Fruit fly (Drosophila melanogaster) Kc167 (cell line): ENCODE data around the gene CG10919.

Experiments
- Myc ChIP-seq: fragments of >200 bp; optimal IDR thresholded peaks from 2 replicates; lab custom pipeline; 2017; ENCODE audit warnings: missing external identifiers
- Sin3A ChIP-seq: fragments of >200 bp; optimal IDR thresholded peaks from 2 replicates; lab custom pipeline; 2018; ENCODE audit warnings: missing external identifiers
- h ChIP-seq: fragments of >200 bp; optimal IDR thresholded peaks from 3 replicates; lab custom pipeline; 2018; ENCODE audit warnings: missing external identifiers
- insv ChIP-seq: fragments of >200 bp; optimal IDR thresholded peaks from 3 replicates; lab custom pipeline; 2018; ENCODE audit warnings: missing external identifiers
- psq ChIP-seq: fragments of >200 bp; optimal IDR thresholded peaks from 2 replicates; lab custom pipeline; 2017; ENCODE audit warnings: missing external identifiers
- ttk ChIP-seq: sonication (Bioruptor generic); optimal IDR thresholded peaks from 2 replicates; lab custom pipeline; 2017; ENCODE audit warnings: missing external identifiers

Gene CG10919

DNA sequence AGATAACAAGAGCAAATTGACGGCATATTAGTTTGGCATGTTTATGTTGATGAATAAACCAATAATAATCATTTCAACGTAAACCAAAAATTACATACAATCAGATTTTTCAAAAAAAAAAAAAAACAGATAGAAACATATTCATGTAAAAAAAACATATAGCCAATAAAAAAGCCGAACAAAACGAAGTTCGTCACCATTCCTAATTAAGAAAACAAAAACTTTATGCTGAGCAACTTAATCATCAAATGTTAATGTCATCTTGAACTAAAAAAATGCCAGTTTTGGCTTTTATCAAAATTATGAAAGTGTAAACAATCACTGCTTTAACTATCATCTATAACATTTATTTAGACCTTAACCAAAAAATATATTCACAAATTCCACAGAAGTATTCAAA is at the start of gene CG10919:
CG10919 (plus strand) TSS at position 301 of the 400 bp plus-strand sequence.
- TF ChIP-seq psq (lab: Kevin White, UChicago) (no peak), ttk (no peak)

DNA sequence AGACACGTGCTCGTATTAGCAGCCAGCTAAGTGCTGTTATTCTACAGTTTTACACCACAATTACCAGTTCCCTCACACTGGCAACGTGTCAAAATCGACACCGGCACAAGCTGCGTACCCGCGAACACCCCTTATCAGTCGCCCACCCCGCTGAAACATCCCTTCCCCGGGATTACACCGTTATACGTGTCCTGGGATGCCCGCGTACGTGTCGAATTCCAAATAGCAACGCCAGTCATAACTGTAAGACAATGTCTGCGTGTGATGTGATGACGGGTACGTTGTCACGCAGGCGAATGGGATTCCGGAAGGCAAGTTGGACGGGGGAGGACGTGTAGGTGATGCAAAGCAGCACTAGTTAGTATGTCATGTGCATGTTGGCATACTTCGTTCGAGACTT is 37.9 kb upstream of the CG10919 start:
- TF ChIP-seq Myc (lab: Kevin White, UChicago) (no peak), psq (lab: Kevin White, UChicago) (no peak), h (lab: Kevin White, UChicago) (no peak), insv (lab: Kevin White, UChicago) (no peak), ttk (no peak), Sin3A (lab: Kevin White, UChicago) (no peak)

DNA sequence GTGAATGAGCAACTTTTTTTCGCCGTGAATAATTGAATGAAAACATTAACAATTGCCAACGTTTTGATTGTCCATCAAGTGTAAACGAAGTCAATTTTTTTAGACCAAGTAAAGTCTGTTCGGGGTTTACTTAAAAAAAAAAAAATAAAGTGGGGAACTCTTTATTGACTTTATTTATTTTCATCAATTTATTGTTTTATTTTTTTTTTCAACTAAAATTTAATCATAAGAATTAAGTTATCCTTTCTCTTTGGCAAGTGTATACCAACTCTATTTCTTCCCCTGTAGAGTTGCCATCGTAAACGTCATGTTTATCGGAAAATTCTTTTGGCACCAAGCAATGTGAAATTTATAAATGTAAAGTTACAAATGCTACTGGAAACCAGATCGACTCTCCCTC is 35.8 kb upstream of the CG10919 start, which contains the start of gene CG2616:
CG2616 (plus strand) TSS at position 301 of the 400 bp plus-strand sequence.
- TF ChIP-seq ttk (no peak), insv (lab: Kevin White, UChicago) (no peak), psq (lab: Kevin White, UChicago) (no peak), h (lab: Kevin White, UChicago) (no peak), Myc (lab: Kevin White, UChicago) (no peak), Sin3A (lab: Kevin White, UChicago) (no peak)

DNA sequence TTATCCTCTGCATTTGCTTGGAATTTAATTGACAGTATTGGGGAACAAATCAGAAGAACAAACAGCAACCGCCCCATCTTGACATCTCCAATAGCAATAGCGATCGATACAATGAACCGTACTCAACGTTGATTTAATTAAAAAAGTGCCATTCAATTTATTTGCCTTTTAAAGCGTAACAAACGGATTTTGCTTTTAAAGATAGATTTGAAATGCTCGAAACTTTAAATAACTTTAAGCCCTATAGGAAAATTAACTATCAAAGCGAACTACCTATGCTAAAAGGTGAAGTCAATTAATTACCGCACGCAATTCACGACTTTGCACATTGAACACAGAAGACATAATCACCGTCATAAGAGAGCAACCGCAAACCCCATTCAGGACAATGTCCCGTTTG is 18.5 kb upstream of the CG10919 start, which contains the start of gene CG43254:
CG43254 (minus strand) TSS at position 101 of the 400 bp plus-strand sequence.
- TF ChIP-seq Myc (lab: Kevin White, UChicago), result no peak
- no peak for TF ChIP-seq ttk
- no peak for TF ChIP-seq insv (lab: Kevin White, UChicago)
- TF ChIP-seq Sin3A (lab: Kevin White, UChicago), result no peak
- TF ChIP-seq h (lab: Kevin White, UChicago), result no peak
- no peak for TF ChIP-seq psq (lab: Kevin White, UChicago)

DNA sequence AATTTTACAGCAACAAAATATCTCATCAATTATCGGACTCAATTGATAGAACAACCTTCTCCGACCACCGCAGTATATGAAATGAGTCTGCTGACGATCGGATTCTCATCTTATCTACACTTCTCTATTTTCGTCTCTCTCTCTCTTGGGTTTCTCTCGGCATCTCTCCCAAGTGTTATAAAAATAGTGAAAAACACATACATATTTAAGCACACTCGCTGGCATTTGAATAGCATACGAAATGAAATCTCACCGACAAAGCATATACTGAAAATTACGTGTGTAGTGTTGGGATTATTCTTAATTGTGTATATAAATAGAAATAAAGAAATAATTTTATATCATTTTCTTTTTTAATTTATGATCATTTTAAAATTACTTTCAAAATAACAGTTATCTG is 7.9 kb upstream of the CG10919 start, which contains the start of gene pyd3:
pyd3 (minus strand) TSS at position 87 of the 400 bp plus-strand sequence.
- TF ChIP-seq Myc (lab: Kevin White, UChicago) (no peak), ttk (no peak), Sin3A (lab: Kevin White, UChicago) (no peak), insv (lab: Kevin White, UChicago) (no peak), h (lab: Kevin White, UChicago) (no peak)

- TF ChIP-seq ttk, result no peak
- no peak for TF ChIP-seq insv (lab: Kevin White, UChicago)
- no peak for TF ChIP-seq Myc (lab: Kevin White, UChicago)
- no peak for TF ChIP-seq h (lab: Kevin White, UChicago)
- TF ChIP-seq psq (lab: Kevin White, UChicago), result no peak
- no peak for TF ChIP-seq Sin3A (lab: Kevin White, UChicago)
Measured at dm6 chr3R:7753518-7753917, 4.4 kb upstream of the CG10919 start.

DNA sequence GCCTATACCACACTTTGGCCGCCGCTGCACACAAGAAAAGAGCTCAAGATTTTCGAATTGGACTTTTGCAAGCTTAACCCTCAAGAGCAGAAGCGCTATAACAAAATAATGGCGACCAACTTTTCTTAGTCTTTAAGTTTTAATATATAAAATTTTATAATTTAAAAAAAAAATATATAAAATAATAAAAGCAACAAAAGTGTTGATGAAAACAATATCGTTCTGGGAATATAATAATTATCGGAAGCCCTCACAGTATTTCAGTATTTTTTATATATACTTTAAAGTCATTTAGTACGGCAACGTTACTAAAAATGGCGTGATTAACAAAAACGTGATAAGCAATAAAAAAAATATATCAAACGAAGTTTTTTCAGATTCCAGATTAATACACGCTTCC is 1.6 kb downstream of the CG10919 start, which contains the start of gene Sp7:
Sp7 (plus strand) TSS at position 301 of the 400 bp plus-strand sequence.
- TF ChIP-seq Sin3A (lab: Kevin White, UChicago) (no peak), Myc (lab: Kevin White, UChicago) (no peak), insv (lab: Kevin White, UChicago) (no peak)

DNA sequence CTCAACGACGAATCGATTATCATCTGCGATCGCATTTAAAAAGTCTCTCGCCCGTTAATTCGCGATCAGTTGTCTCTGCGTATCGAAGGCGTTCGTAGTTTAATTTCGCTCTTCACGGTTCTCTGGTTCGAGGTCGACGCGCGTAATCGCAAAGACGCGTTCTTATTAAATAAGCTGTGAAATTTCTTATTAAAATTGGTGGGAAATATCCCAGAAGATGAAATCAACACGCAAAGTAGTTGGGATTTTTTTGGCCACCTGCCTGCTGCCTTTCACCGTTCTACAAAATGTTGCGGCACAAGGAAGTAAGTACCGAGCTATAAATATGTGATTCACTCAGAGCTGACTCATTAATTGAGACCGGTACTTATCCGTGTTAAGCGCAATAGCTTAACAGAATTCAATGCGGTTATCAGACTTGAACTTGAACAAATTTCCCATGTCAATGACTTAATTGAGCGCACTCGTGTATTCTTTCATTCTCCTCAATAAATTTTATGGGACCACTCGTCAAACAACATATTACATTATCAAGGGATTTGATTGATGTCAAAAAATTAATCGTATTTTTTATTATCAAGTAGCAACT is 3.1 kb downstream of the CG10919 start:
- no peak for TF ChIP-seq Sin3A (lab: Kevin White, UChicago)
- TF ChIP-seq insv (lab: Kevin White, UChicago), result no peak
- no peak for TF ChIP-seq ttk
- no peak for TF ChIP-seq psq (lab: Kevin White, UChicago)
- no peak for TF ChIP-seq Myc (lab: Kevin White, UChicago)

DNA sequence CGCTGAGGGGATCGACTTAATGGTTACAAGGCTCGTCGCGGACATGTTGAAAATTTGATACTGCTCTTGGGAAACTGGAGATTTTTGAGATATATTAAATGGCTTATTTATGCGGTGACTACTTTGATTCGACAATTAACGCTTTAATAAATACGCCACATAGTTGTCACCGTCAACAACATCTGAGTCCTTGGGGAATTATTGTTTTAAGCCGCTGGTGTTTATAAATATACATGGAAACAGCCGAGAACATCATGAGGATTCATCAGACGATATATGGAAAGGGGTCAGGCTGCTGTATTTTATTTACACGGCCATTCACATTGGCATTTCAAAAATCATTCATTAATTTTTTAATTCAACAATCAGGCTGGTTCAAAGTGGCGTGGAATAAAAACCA is 13.7 kb downstream of the CG10919 start, which contains the start of gene CG11286:
CG11286 (minus strand) TSS at position 101 of the 400 bp plus-strand sequence.
- TF ChIP-seq ttk, result no peak
- TF ChIP-seq Myc (lab: Kevin White, UChicago), result no peak
- TF ChIP-seq h (lab: Kevin White, UChicago), result no peak
- no peak for TF ChIP-seq psq (lab: Kevin White, UChicago)

DNA sequence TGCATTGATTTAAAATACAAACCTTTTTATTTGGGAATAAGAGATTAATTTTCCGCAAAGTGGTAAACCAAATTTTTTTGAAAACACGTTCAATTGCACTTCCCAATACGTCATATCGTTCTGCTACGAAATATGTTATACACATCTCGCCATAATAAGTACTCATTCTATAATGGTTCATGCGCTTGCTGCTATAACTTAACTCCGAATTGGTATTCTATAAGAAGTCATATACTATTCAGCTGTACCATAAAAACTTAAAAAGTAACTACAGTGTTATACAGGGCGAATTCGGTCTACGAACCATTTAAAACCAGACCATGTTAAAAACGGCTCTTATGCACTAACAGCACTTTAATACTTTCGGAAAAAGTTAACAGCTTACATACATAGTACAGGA is 21.7 kb downstream of the CG10919 start:
- TF ChIP-seq Sin3A (lab: Kevin White, UChicago) (no peak), insv (lab: Kevin White, UChicago) (no peak), ttk (no peak), Myc (lab: Kevin White, UChicago) (no peak), psq (lab: Kevin White, UChicago) (no peak), h (lab: Kevin White, UChicago) (no peak)

DNA sequence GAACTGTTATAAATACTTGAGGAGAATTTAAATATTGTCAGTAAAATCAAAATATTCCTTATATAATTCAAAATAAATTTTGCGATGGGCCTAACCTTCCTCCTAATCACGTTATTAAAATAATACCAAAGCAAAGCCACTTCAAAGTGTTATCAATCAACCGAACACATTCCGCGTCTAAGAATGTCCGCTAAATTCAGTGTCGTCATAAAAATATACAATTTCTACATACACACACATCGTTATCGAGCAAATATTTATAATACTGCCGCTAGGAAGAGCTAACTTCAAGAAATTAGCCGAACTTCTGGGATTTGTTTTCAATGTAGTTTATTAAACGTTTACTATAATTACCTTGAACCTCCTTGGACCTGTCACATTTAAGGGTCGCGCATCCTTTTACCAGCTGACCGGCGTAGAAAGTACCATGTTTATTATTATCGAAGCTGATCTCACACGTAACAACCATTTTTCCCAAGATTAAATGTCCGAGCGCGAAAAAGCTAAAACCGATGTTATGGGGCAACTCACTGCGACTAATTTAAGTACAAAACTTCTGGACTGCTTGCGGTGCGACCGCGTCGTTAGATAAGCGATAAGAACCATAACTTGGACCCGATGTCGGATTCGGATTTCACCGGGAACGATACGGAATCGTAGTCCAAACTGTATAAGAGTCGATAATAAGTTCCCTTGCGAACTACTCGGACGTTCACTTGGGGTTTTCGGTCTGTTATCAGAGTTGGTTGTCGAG is 25.2 kb downstream of the CG10919 start, which contains the start of gene CG18747:
CG18747 (minus strand) TSS at position 514 of the 754 bp plus-strand sequence.
- TF ChIP-seq ttk (no peak), h (lab: Kevin White, UChicago) (no peak), insv (lab: Kevin White, UChicago) (no peak)

DNA sequence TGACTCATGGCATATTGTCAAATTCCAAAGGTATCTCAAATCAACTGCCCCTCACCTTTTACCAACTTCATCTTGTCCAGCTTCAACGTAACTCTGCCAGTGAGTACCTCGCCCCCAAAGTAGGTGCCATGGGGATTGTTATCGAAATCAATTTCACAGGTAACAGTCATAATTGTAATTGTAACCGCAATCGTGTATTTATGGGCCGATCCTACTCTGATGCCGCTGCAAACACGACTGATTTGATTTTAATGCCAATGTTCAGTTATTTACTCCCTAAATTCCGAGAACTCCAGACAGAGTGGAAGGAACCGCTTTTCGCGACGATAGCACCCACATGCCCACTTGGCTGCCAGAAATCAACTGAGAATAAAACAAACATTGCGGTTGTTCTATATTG is 27.9 kb downstream of the CG10919 start, which contains the start of gene CG18745:
CG18745 (minus strand) TSS at position 336 of the 400 bp plus-strand sequence.
- TF ChIP-seq h (lab: Kevin White, UChicago) (no peak), Myc (lab: Kevin White, UChicago) (no peak), Sin3A (lab: Kevin White, UChicago) (no peak), insv (lab: Kevin White, UChicago) (no peak), psq (lab: Kevin White, UChicago) (no peak), ttk (no peak)
